Fruit fly (Drosophila melanogaster): ENCODE results near the gene ro.

Gene ro

dm6 chr3R:26908750-26909149 is 27.8 kb upstream of the ro start (continued):
- peak; percentile 8 for TF ChIP-seq CG18599 (GFP tag; optimal IDR thresholded peaks at IDR 0.05)
- TF ChIP-seq CG7556 (GFP tag; optimal IDR thresholded peaks at IDR 0.05) = peak; percentile 1
- peak; percentile 37 for TF ChIP-seq CG11723 (GFP tag; optimal IDR thresholded peaks at IDR 0.05)
- TF ChIP-seq CrebB (tag; optimal IDR thresholded peaks at IDR 0.05) = peak; percentile 31
- peak; percentile 82 for TF ChIP-seq kni (GFP tag; optimal IDR thresholded peaks at IDR 0.05)
- no peak for TF ChIP-seq peb (GFP tag; IDR thresholded peaks at IDR 0.05)
- peak; percentile 44 for TF ChIP-seq vvl (GFP tag; IDR thresholded peaks at IDR 0.05)
- TF ChIP-seq CG14965 (GFP tag; optimal IDR thresholded peaks at IDR 0.05; ENCODE audit: borderline replicate concordance) = no peak
- peak; percentile 32 for TF ChIP-seq PHDP (tag; optimal IDR thresholded peaks at IDR 0.05)
- peak; percentile 31 for TF ChIP-seq CG12071 (GFP tag; optimal IDR thresholded peaks at IDR 0.05)
- TF ChIP-seq CG9932 (GFP tag; IDR thresholded peaks at IDR 0.05) = no peak
- TF ChIP-seq lab (GFP tag; optimal IDR thresholded peaks at IDR 0.05) = peak; percentile 54
- TF ChIP-seq CG4707 (GFP tag; optimal IDR thresholded peaks at IDR 0.05) = peak; percentile 31
- TF ChIP-seq CG2678 (tag; optimal IDR thresholded peaks at IDR 0.05) = peak; percentile 41
- no peak for TF ChIP-seq CG5245 (GFP tag; optimal IDR thresholded peaks at IDR 0.05)
- TF ChIP-seq onecut (GFP tag; IDR thresholded peaks at IDR 0.05) = 0 out of 2 replicates have a peak, but pooled peaks have one; percentile 12
- no peak for TF ChIP-seq wdn (GFP tag; IDR thresholded peaks at IDR 0.05)
- TF ChIP-seq sr (GFP tag; IDR thresholded peaks at IDR 0.05) = 0 out of 3 replicates have a peak, but pooled peaks have one; percentile 37
- peak; percentile 45 for TF ChIP-seq wek (GFP tag; optimal IDR thresholded peaks at IDR 0.05)
- TF ChIP-seq unpg (GFP tag; optimal IDR thresholded peaks at IDR 0.05) = peak; percentile 16
- no peak for TF ChIP-seq CG10565 (GFP tag; optimal IDR thresholded peaks at IDR 0.05)
- TF ChIP-seq CG8290 (GFP tag; optimal IDR thresholded peaks at IDR 0.05) = no peak
- peak in 1 of 2 experiments; percentile 52 for TF ChIP-seq CG8290 (tag; optimal IDR thresholded peaks at IDR 0.05)
- no peak for TF ChIP-seq pan (optimal IDR thresholded peaks at IDR 0.05)
- peak in 1 of 2 experiments; percentile 15 for TF ChIP-seq pan (GFP tag; optimal IDR thresholded peaks at IDR 0.05 in 1 of 2, IDR thresholded peaks at IDR 0.05 in 1 of 2)
- TF ChIP-seq lov (optimal IDR thresholded peaks at IDR 0.05) = no peak
- 0 out of 3 replicates have a peak, but pooled peaks have one; percentile 6 for TF ChIP-seq lov (GFP tag; IDR thresholded peaks at IDR 0.05)
- 0 out of 2 replicates have a peak, but pooled peaks have one; percentile 5 for TF ChIP-seq CG17328 (GFP tag; IDR thresholded peaks at IDR 0.05)
- peak; percentile 16 for TF ChIP-seq CG17359 (tag; optimal IDR thresholded peaks at IDR 0.05)
- TF ChIP-seq Dek (tag; optimal IDR thresholded peaks at IDR 0.05) = no peak
- TF ChIP-seq CG10209 (GFP tag; optimal IDR thresholded peaks at IDR 0.05) = peak; percentile 20
- peak in 1 of 2 experiments; percentile 41 for TF ChIP-seq Hr78 (GFP tag; optimal IDR thresholded peaks at IDR 0.05)
- TF ChIP-seq ci (GFP tag; IDR thresholded peaks at IDR 0.05) = peak; percentile 18; the same call in 1 of the 3 replicates
- TF ChIP-seq CG4854 (GFP tag; optimal IDR thresholded peaks at IDR 0.05) = no peak
- TF ChIP-seq Trl (optimal IDR thresholded peaks at IDR 0.05) = no peak
- peak; percentile 17 for TF ChIP-seq Trl (GFP tag; optimal IDR thresholded peaks at IDR 0.05)
- peak; percentile 47 for TF ChIP-seq CG6813 (GFP tag; optimal IDR thresholded peaks at IDR 0.05)
- peak; percentile 33 for TF ChIP-seq CG5180 (GFP tag; optimal IDR thresholded peaks at IDR 0.05)
- no peak for TF ChIP-seq CG6654 (GFP tag; optimal IDR thresholded peaks at IDR 0.05)
- TF ChIP-seq bsh (GFP tag; optimal IDR thresholded peaks at IDR 0.05) = peak in 1 of 2 experiments; percentile 48
- TF ChIP-seq scrt (GFP tag; optimal IDR thresholded peaks at IDR 0.05) = no peak
- TF ChIP-seq CG3407 (GFP tag; optimal IDR thresholded peaks at IDR 0.05) = peak; percentile 41
- TF ChIP-seq CG11695 (GFP tag; IDR thresholded peaks at IDR 0.05) = 0 out of 3 replicates have a peak, but pooled peaks have one; percentile 37
- peak; percentile 30 for TF ChIP-seq CG7987 (GFP tag; optimal IDR thresholded peaks at IDR 0.05)
- TF ChIP-seq hkb (optimal IDR thresholded peaks at IDR 0.05) = no peak
- 0 out of 2 replicates have a peak, but pooled peaks have one; percentile 24 for TF ChIP-seq hkb (GFP tag; IDR thresholded peaks at IDR 0.05)
- 0 out of 2 replicates have a peak, but pooled peaks have one; percentile 16 for TF ChIP-seq CG1024 (GFP tag; IDR thresholded peaks at IDR 0.05)
- TF ChIP-seq Blimp-1 (GFP tag; optimal IDR thresholded peaks at IDR 0.05) = peak; percentile 64
- peak; percentile 79 for TF ChIP-seq Med (GFP tag)
- no peak for TF ChIP-seq cas (GFP tag; IDR thresholded peaks at IDR 0.05)

All from whole organism, embryonic.